Fruit fly (Drosophila melanogaster): ENCODE measurements around the gene CG4119.

CG4119 gene

DNA sequence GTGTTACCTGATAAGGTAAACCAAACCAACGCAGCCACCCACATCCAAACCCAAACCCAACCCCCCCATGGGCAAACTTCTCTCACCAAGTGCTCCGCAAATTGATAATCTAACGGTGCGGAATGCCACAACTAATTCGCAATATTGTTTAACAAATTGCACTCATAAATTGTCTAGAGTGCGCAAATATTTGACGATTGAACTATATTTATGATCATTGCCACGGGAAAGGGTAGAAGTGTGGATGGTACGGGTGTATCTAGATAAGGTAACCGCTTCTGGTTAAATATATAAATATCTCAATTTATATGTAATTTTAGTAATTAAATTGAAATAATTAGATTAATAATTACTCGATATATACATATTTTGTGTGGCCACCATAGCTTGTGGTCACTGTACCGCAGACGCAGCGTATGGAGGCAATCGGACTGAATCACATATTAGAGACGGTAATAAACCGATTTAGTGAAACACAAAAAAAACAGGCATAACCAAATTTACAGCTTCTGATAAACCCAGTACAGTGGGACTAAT lies 52.7 kb downstream of the CG4119 start (continued):
- 0 out of 2 replicates have a peak, but pooled peaks have one; percentile 43 for TF ChIP-seq stc (GFP tag; IDR thresholded peaks at IDR 0.05)
- TF ChIP-seq sd (tag; optimal IDR thresholded peaks at IDR 0.05), result peak; percentile 86
- TF ChIP-seq CG6765 (GFP tag; optimal IDR thresholded peaks at IDR 0.05), result peak; percentile 2
- TF ChIP-seq Dip3 (GFP tag; optimal IDR thresholded peaks at IDR 0.05), result peak; percentile 14
- TF ChIP-seq B-H2 (GFP tag; optimal IDR thresholded peaks at IDR 0.05), result peak; percentile 88
- TF ChIP-seq CG10274 (GFP tag; optimal IDR thresholded peaks at IDR 0.05), result peak; percentile 38
- TF ChIP-seq CG34422 (GFP tag; IDR thresholded peaks at IDR 0.05), result peak; percentile 55; the same call in 1 of the 3 replicates
- peak; percentile 17 for TF ChIP-seq CG4424 (GFP tag; optimal IDR thresholded peaks at IDR 0.05)
- no peak for TF ChIP-seq pita (GFP tag; optimal IDR thresholded peaks at IDR 0.05)
- peak; percentile 11 for TF ChIP-seq bab2 (GFP tag; optimal IDR thresholded peaks at IDR 0.05)
- TF ChIP-seq unc-4 (GFP tag; IDR thresholded peaks at IDR 0.05; ENCODE audit: partially characterized antibody), result no peak
- no peak; the same call in 1 of the 2 replicates for TF ChIP-seq Ravus (GFP tag; IDR thresholded peaks at IDR 0.05)
- no peak for TF ChIP-seq gcm2 (GFP tag; optimal IDR thresholded peaks at IDR 0.05)
- peak; percentile 61; the same call in 1 of the 2 replicates for TF ChIP-seq NFAT (GFP tag; IDR thresholded peaks at IDR 0.05)
- no peak for TF ChIP-seq crp (GFP tag; optimal IDR thresholded peaks at IDR 0.05)
- TF ChIP-seq az2 (GFP tag; optimal IDR thresholded peaks at IDR 0.05), result peak; percentile 15
- TF ChIP-seq gem (tag; optimal IDR thresholded peaks at IDR 0.05), result peak; percentile 75
- TF ChIP-seq CG2120 (GFP tag; optimal IDR thresholded peaks at IDR 0.05), result peak; percentile 55
- TF ChIP-seq slbo (GFP tag; IDR thresholded peaks at IDR 0.05), result peak; percentile 88
- TF ChIP-seq BEAF-32 (GFP tag; optimal IDR thresholded peaks at IDR 0.05), result no peak
- TF ChIP-seq phol (tag; optimal IDR thresholded peaks at IDR 0.05), result peak; percentile 10
- TF ChIP-seq crol (GFP tag; IDR thresholded peaks at IDR 0.05), result 0 out of 2 replicates have a peak, but pooled peaks have one; percentile 13
- no peak for TF ChIP-seq fd64A (GFP tag; optimal IDR thresholded peaks at IDR 0.05)
- TF ChIP-seq ssp (GFP tag; IDR thresholded peaks at IDR 0.05), result no peak
- no peak for TF ChIP-seq MTF-1 (GFP tag; optimal IDR thresholded peaks at IDR 0.05; ENCODE audit: borderline replicate concordance)
- no peak for TF ChIP-seq hkb (optimal IDR thresholded peaks at IDR 0.05)
- TF ChIP-seq hkb (GFP tag; IDR thresholded peaks at IDR 0.05), result peak; percentile 64; the same call in 1 of the 2 replicates
- no peak for TF ChIP-seq dan (GFP tag; IDR thresholded peaks at IDR 0.05)
- no peak for TF ChIP-seq mld (GFP tag; IDR thresholded peaks at IDR 0.05; ENCODE audit: partially characterized antibody)
- TF ChIP-seq bigmax (GFP tag; optimal IDR thresholded peaks at IDR 0.05), result no peak
- TF ChIP-seq CG31388 (GFP tag; optimal IDR thresholded peaks at IDR 0.05), result no peak
- TF ChIP-seq sc (optimal IDR thresholded peaks at IDR 0.05), result no peak
- TF ChIP-seq sc (GFP tag; optimal IDR thresholded peaks at IDR 0.05), result no peak
- TF ChIP-seq CG12391 (tag; optimal IDR thresholded peaks at IDR 0.05), result peak; percentile 60
- TF ChIP-seq CG8290 (GFP tag; optimal IDR thresholded peaks at IDR 0.05), result no peak
- TF ChIP-seq CG8290 (tag; optimal IDR thresholded peaks at IDR 0.05), result peak in 1 of 2 experiments; percentile 3
- TF ChIP-seq corto (GFP tag; optimal IDR thresholded peaks at IDR 0.05), result peak; percentile 43
- TF ChIP-seq Dfd (GFP tag; optimal IDR thresholded peaks at IDR 0.05), result no peak
- peak; percentile 50; the same call in 1 of the 2 replicates for TF ChIP-seq HLH3B (GFP tag; IDR thresholded peaks at IDR 0.05)
- TF ChIP-seq CG31224 (GFP tag; IDR thresholded peaks at IDR 0.05), result peak; percentile 64
- no peak for TF ChIP-seq cg (GFP tag; optimal IDR thresholded peaks at IDR 0.05)
- peak; percentile 39; the same call in 1 of the 3 replicates for TF ChIP-seq CG11560 (tag; IDR thresholded peaks at IDR 0.05)
- peak; percentile 71 for TF ChIP-seq Hand (GFP tag; optimal IDR thresholded peaks at IDR 0.05)
- TF ChIP-seq CG4617 (GFP tag; optimal IDR thresholded peaks at IDR 0.05; ENCODE audit: borderline replicate concordance), result no peak
- TF ChIP-seq CG10654 (GFP tag; optimal IDR thresholded peaks at IDR 0.05), result no peak
- peak; percentile 67 for TF ChIP-seq Ptx1 (GFP tag; IDR thresholded peaks at IDR 0.05)
- peak; percentile 56 for TF ChIP-seq dmrt99B (tag; optimal IDR thresholded peaks at IDR 0.05)
- 0 out of 2 replicates have a peak, but pooled peaks have one; percentile 34 for TF ChIP-seq CkIIα-i1 (GFP tag; IDR thresholded peaks at IDR 0.05)
- peak; percentile 37 for TF ChIP-seq CG16815 (GFP tag; optimal IDR thresholded peaks at IDR 0.05)
- TF ChIP-seq dimm (GFP tag; IDR thresholded peaks at IDR 0.05), result no peak
- TF ChIP-seq CG18011 (GFP tag; optimal IDR thresholded peaks at IDR 0.05), result no peak

Data from whole organism, embryonic.